Worm (Caenorhabditis elegans) whole organism, L1 larva: Measurements from ENCODE around the gene gldi-11.

Source experiments
- elt-2 ChIP-seq: sonication (generic microtip); optimal IDR thresholded peaks from 2 replicates; lab custom pipeline; 2016; ENCODE audit warnings: missing genetic modification characterization, mild to moderate bottlenecking, inconsistent platforms, missing compliant biosample characterization, missing genetic modification reagents
- fkh-10 ChIP-seq: sonication (generic microtip); optimal IDR thresholded peaks from 2 replicates; lab custom pipeline; 2017; ENCODE audit warnings: missing biosample characterization, missing genetic modification reagents, missing genetic modification characterization
- irx-1 ChIP-seq: sonication (generic microtip); optimal IDR thresholded peaks from 2 replicates; lab custom pipeline; 2016; ENCODE audit warnings: missing genetic modification characterization, missing compliant biosample characterization
- nhr-12 ChIP-seq: sonication (generic microtip); optimal IDR thresholded peaks from 2 replicates; lab custom pipeline; 2017; ENCODE audit warnings: missing biosample characterization, missing genetic modification characterization
- nhr-28 ChIP-seq: fragments of 150-350 bp; optimal IDR thresholded peaks from 2 replicates; lab custom pipeline; 2014; ENCODE audit warnings: missing biosample characterization, missing genetic modification characterization
- skn-1 ChIP-seq: fragments of 150-350 bp; optimal IDR thresholded peaks from 2 replicates; lab custom pipeline; 2014; ENCODE audit warnings: missing biosample characterization, missing genetic modification characterization
- snu-23 ChIP-seq: sonication (generic microtip); optimal IDR thresholded peaks from 2 replicates; lab custom pipeline; 2016; ENCODE audit warnings: missing genetic modification characterization, missing compliant biosample characterization
- tbx-2 ChIP-seq: sonication (generic microtip); optimal IDR thresholded peaks from 2 replicates; lab custom pipeline; 2016; ENCODE audit warnings: missing genetic modification characterization, missing compliant biosample characterization
- tlp-1 ChIP-seq: fragments of 150-350 bp; optimal IDR thresholded peaks from 2 replicates; lab custom pipeline; 2014; ENCODE audit warnings: missing biosample characterization, missing genetic modification characterization
- unc-62 ChIP-seq: fragments of 150-350 bp; optimal IDR thresholded peaks from 2 replicates; lab custom pipeline; 2014; ENCODE audit warnings: missing biosample characterization, missing genetic modification reagents, missing genetic modification characterization

ce11 chrII:4968863-4969262 is 23.3 kb upstream of the gldi-11 start, which contains the start of gene shc-2:
- TF ChIP-seq snu-23 (GFP tag; lab: Kevin White, UChicago) (no peak), skn-1 (no peak), nhr-28 (tag; lab: Kevin White, UChicago) (no peak), nhr-12 (tag; lab: Kevin White, UChicago) (no peak), elt-2 (tag; lab: Kevin White, UChicago) (no peak), irx-1 (tag; lab: Kevin White, UChicago) (no peak), unc-62 (GFP tag; lab: Kevin White, UChicago) (no peak), fkh-10 (GFP tag; lab: Kevin White, UChicago) (no peak), tlp-1 (tag; lab: Kevin White, UChicago) (no peak), tbx-2 (tag; lab: Kevin White, UChicago) (no peak)
